Fruit fly (Drosophila melanogaster) whole organism, wandering third instar larva: ENCODE data around the gene CG5199.

Experiments
- Dfd ChIP-seq: fragments of >200 bp; optimal IDR thresholded peaks from 2 replicates; lab custom pipeline; 2017; ENCODE audit warnings: missing biosample characterization, missing genetic modification characterization
- HLH106 ChIP-seq: fragments of 200-800 bp; optimal IDR thresholded peaks from 3 replicates; lab custom pipeline; 2019; ENCODE audit warnings: missing biosample characterization, mild to moderate bottlenecking, missing genetic modification characterization, moderate library complexity
- Hr78 ChIP-seq: fragments of >200 bp; optimal IDR thresholded peaks from 2 replicates; lab custom pipeline; 2017; ENCODE audit warnings: missing biosample characterization, missing genetic modification characterization
- Myc ChIP-seq: fragments of >200 bp; optimal IDR thresholded peaks from 2 replicates; lab custom pipeline; 2017
- N ChIP-seq: fragments of >200 bp; optimal IDR thresholded peaks from 2 replicates; lab custom pipeline; 2018; ENCODE audit warnings: missing biosample characterization, missing external identifiers, missing genetic modification characterization
- OdsH ChIP-seq: fragments of 200-800 bp; sonication (Bioruptor generic); optimal IDR thresholded peaks from 2 replicates; lab custom pipeline; 2016; ENCODE audit warnings: missing biosample characterization, mild to moderate bottlenecking, missing genetic modification characterization
- Rel ChIP-seq, 2 experiments: fragments of 200-800 bp; sonication (Bioruptor generic) in 1 of 2; optimal IDR thresholded peaks; 2 replicates in 1 of 2; 3 replicates in 1 of 2; lab custom pipeline; 2016 to 2019; ENCODE audit warnings: mild to moderate bottlenecking in 2 of 2, missing biosample characterization in 2 of 2, missing genetic modification characterization in 2 of 2, moderate library complexity in 1 of 2
- brk ChIP-seq: fragments of 200-800 bp; sonication (Bioruptor generic); optimal IDR thresholded peaks from 2 replicates; lab custom pipeline; 2016; ENCODE audit warnings: missing biosample characterization, mild to moderate bottlenecking, missing genetic modification characterization
- dl ChIP-seq, 2 experiments: fragments of 175-275, 200-275 bp in 1 of 2; fragments of 200-275 bp in 1 of 2; sonication (Bioruptor generic); optimal IDR thresholded peaks; lab custom pipeline; 2018; ENCODE audit warnings: mild to moderate bottlenecking in 2 of 2, missing biosample characterization in 2 of 2, missing genetic modification characterization in 2 of 2, moderate library complexity in 2 of 2; ENCODE audit not compliant: partially characterized antibody in 2 of 2, insufficient read depth in 1 of 2
- dmrt93B ChIP-seq: fragments of 200-800 bp; sonication (Bioruptor generic); optimal IDR thresholded peaks from 2 replicates; lab custom pipeline; 2018; ENCODE audit warnings: missing biosample characterization, mild to moderate bottlenecking, missing genetic modification characterization
- fru ChIP-seq: fragments of 200-800 bp; sonication (Bioruptor generic); optimal IDR thresholded peaks from 3 replicates; lab custom pipeline; 2016; ENCODE audit warnings: missing biosample characterization, mild to moderate bottlenecking, missing genetic modification characterization
- pan ChIP-seq: fragments of >200 bp; optimal IDR thresholded peaks from 2 replicates; lab custom pipeline; 2017
- usp ChIP-seq: fragments of >200 bp; optimal IDR thresholded peaks from 2 replicates; lab custom pipeline; 2017; ENCODE audit warnings: missing biosample characterization, missing genetic modification characterization
- woc ChIP-seq: sonication (Bioruptor generic); optimal IDR thresholded peaks from 2 replicates; lab custom pipeline; 2016; ENCODE audit warnings: missing biosample characterization, mild to moderate bottlenecking, missing genetic modification characterization

DNA sequence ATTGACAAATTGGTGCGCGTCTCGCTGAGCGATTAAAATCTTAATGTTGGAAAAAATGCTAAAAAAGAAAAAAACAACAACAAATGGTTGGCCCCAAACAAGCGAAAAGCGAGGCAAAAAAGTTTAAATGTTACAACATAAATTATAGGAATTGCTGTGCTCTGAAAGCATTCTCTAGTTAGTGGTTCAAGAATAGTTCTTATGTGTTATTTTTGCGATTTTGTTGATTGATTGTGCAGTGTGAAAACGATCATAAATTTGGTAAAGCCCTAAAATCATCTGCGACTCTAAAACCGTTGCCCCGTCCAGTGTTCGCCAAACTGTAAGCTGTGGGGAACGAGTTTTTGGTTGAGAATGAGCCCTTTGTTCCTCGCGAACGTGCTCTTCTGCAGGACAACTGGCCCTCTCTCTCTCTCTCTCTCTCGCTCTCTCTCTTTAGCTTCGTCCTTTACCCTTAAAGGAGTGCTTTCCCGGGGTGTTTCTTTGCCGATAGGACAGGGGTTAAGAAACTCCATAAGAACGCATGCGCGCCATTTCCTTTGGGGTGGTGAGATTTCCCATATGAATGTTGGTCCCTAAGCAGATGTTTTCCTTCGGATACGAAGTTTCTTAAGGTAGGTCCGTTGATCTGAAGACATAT lies 9.9 kb downstream of the CG5199 start:
- TF ChIP-seq fru (no peak), brk (GFP tag; lab: Kevin White, UChicago) (no peak), Rel (GFP tag; optimal IDR thresholded peaks at IDR 0.05; lab: Kevin White, UChicago) (no peak), Rel (tag; optimal IDR thresholded peaks at IDR 0.05; lab: Kevin White, UChicago) (no peak), OdsH (no peak), HLH106 (no peak), Hr78 (GFP tag; lab: Kevin White, UChicago) (no peak), dl (GFP tag; optimal IDR thresholded peaks at IDR 0.05; lab: Kevin White, UChicago; ENCODE audit: insufficient read depth in 1 of 2, partially characterized antibody in 2 of 2) (peak; percentile 6 to 73), N (no peak), dmrt93B (GFP tag; lab: Kevin White, UChicago) (no peak), Myc (lab: Kevin White, UChicago) (peak; percentile 64), usp (GFP tag; lab: Kevin White, UChicago) (no peak), pan (lab: Kevin White, UChicago) (no peak), woc (no peak), Dfd (GFP tag; lab: Kevin White, UChicago) (no peak)
